Worm (Caenorhabditis elegans) whole organism, young adult: ENCODE results near the gene npr-31.
A peak's percentile ranks its signal among the peaks of the same experiment; 100 is the strongest.

Source experiments
- B0336.3 ChIP-seq: fragments of 200-800 bp; sonication (Bioruptor generic); IDR thresholded peaks from 2 replicates; pipeline ENCODE4 v1.3.6; 2022; ENCODE audit warnings: missing genetic modification characterization, missing compliant biosample characterization
- F10E7.11 ChIP-seq: sonication (generic microtip); optimal IDR thresholded peaks from 2 replicates; lab custom pipeline; 2017; ENCODE audit warnings: mild to moderate bottlenecking, missing genetic modification characterization, moderate library complexity, missing compliant biosample characterization
- F23B12.7 ChIP-seq: sonication (generic microtip); optimal IDR thresholded peaks from 2 replicates; lab custom pipeline; 2017; ENCODE audit warnings: missing genetic modification characterization, mild to moderate bottlenecking, missing compliant biosample characterization, antibody characterized with exemption, moderate library complexity; ENCODE audit not compliant: insufficient read depth
- F37B4.10 ChIP-seq: fragments of 200-800 bp; sonication (Bioruptor generic); IDR thresholded peaks from 2 replicates; pipeline ENCODE4 v1.3.6; 2022; ENCODE audit warnings: missing genetic modification characterization, missing compliant biosample characterization
- F39B2.1 ChIP-seq: fragments of 200-800 bp; sonication (Bioruptor generic); IDR thresholded peaks from 2 replicates; pipeline ENCODE4 v1.3.6; 2022; ENCODE audit warnings: missing genetic modification reagents, missing genetic modification characterization, missing compliant biosample characterization
- F52B5.7 ChIP-seq: sonication (generic microtip); optimal IDR thresholded peaks from 2 replicates; lab custom pipeline; 2016; ENCODE audit warnings: mild to moderate bottlenecking, missing genetic modification characterization, missing compliant biosample characterization
- K11D2.4 ChIP-seq: fragments of 200-800 bp; sonication (Bioruptor generic); IDR thresholded peaks from 2 replicates; pipeline ENCODE4 v1.3.6; 2022; ENCODE audit warnings: missing genetic modification reagents, missing genetic modification characterization, missing compliant biosample characterization
- Y53F4B.3 ChIP-seq: fragments of 200-800 bp; sonication (Bioruptor generic); IDR thresholded peaks from 2 replicates; pipeline ENCODE4 v1.3.6; 2022; ENCODE audit warnings: missing genetic modification reagents, missing genetic modification characterization, missing compliant biosample characterization
- ama-1 ChIP-seq, 3 experiments: fragments of 150-350 bp in 1 of 3; sonication (generic microtip) in 2 of 3; optimal IDR thresholded peaks; 2 replicates each; lab custom pipeline; 2014 to 2018; ENCODE audit warnings: missing biosample characterization in 2 of 3, missing genetic modification characterization in 2 of 3, missing genetic modification reagents in 2 of 3
- attf-3 ChIP-seq: fragments of 200-800 bp; sonication (Bioruptor generic); conservative IDR thresholded peaks from 2 replicates; pipeline ENCODE4 v1.3.6; 2022; ENCODE audit warnings: missing genetic modification reagents, missing genetic modification characterization, missing compliant biosample characterization
- attf-6 ChIP-seq: fragments of 200-800 bp; sonication (Bioruptor generic); IDR thresholded peaks from 2 replicates; pipeline ENCODE4 v1.3.6; 2022; ENCODE audit warnings: missing genetic modification reagents, missing genetic modification characterization, missing compliant biosample characterization
- ccch-3 ChIP-seq: fragments of 200-800 bp; sonication (Bioruptor generic); optimal IDR thresholded peaks from 2 replicates; lab custom pipeline; 2018; ENCODE audit warnings: mild to moderate bottlenecking, missing genetic modification characterization, missing compliant biosample characterization
- ceh-100 ChIP-seq: fragments of 200-800 bp; sonication (Bioruptor generic); IDR thresholded peaks from 2 replicates; pipeline ENCODE4 v1.3.6; 2022; ENCODE audit warnings: missing genetic modification reagents, missing genetic modification characterization, missing compliant biosample characterization
- chd-7 ChIP-seq: sonication (generic microtip); optimal IDR thresholded peaks from 2 replicates; lab custom pipeline; 2016; ENCODE audit warnings: mild to moderate bottlenecking, missing genetic modification characterization, moderate library complexity, missing compliant biosample characterization
- dpl-1 ChIP-seq: fragments of 150-350 bp; optimal IDR thresholded peaks from 2 replicates; lab custom pipeline; 2014; ENCODE audit warnings: missing biosample characterization, missing genetic modification reagents, missing genetic modification characterization
- efl-1 ChIP-seq: fragments of 150-350 bp; optimal IDR thresholded peaks from 2 replicates; lab custom pipeline; 2014; ENCODE audit warnings: missing biosample characterization, missing genetic modification reagents, missing genetic modification characterization
- him-1 ChIP-seq: sonication (generic microtip); optimal IDR thresholded peaks from 2 replicates; lab custom pipeline; 2016; ENCODE audit warnings: missing genotype, missing genetic modification reagents, missing genetic modification characterization, missing compliant biosample characterization
- hmg-20 ChIP-seq: fragments of 200-800 bp; sonication (Bioruptor generic); IDR thresholded peaks from 2 replicates; pipeline ENCODE4 v1.3.6; 2022; ENCODE audit warnings: missing genetic modification reagents, missing genetic modification characterization, missing compliant biosample characterization
- lag-1 ChIP-seq: fragments of 200-800 bp; sonication (Bioruptor generic); IDR thresholded peaks from 2 replicates; pipeline ENCODE4 v1.3.6; 2022; ENCODE audit warnings: missing genetic modification reagents, missing genetic modification characterization, missing compliant biosample characterization
- lin-35 ChIP-seq, 3 experiments: fragments of 150-350 bp in 2 of 3; sonication (generic microtip) in 1 of 3; optimal IDR thresholded peaks; 2 replicates each; lab custom pipeline; 2014 to 2018; ENCODE audit warnings: missing biosample characterization in 3 of 3, missing genetic modification characterization in 3 of 3, missing genetic modification reagents in 3 of 3
- lin-40 ChIP-seq: sonication (generic microtip); optimal IDR thresholded peaks from 2 replicates; lab custom pipeline; 2016; ENCODE audit warnings: missing genetic modification characterization, mild to moderate bottlenecking, missing compliant biosample characterization, missing genotype, missing genetic modification reagents
- lir-1 ChIP-seq: fragments of 200-800 bp; sonication (Bioruptor generic); conservative IDR thresholded peaks from 2 replicates; pipeline ENCODE4 v1.3.6; 2022; ENCODE audit warnings: missing genetic modification reagents, missing genetic modification characterization, missing compliant biosample characterization
- lsl-1 ChIP-seq: fragments of 200-800 bp; sonication (Bioruptor generic); optimal IDR thresholded peaks from 2 replicates; lab custom pipeline; 2018; ENCODE audit warnings: mild to moderate bottlenecking, missing genetic modification characterization, moderate library complexity, missing compliant biosample characterization
- madf-10 ChIP-seq: sonication (generic microtip); optimal IDR thresholded peaks from 2 replicates; lab custom pipeline; 2016; ENCODE audit warnings: mild to moderate bottlenecking, missing genetic modification characterization, missing compliant biosample characterization
- mcd-1 ChIP-seq: fragments of 200-800 bp; sonication (Bioruptor generic); IDR thresholded peaks from 2 replicates; pipeline ENCODE4 v1.3.6; 2022; ENCODE audit warnings: missing genetic modification reagents, missing genetic modification characterization, missing compliant biosample characterization
- mxl-1 ChIP-seq: sonication (generic microtip); optimal IDR thresholded peaks from 2 replicates; lab custom pipeline; 2016; ENCODE audit warnings: missing genetic modification characterization, missing compliant biosample characterization
- nfya-2 ChIP-seq: fragments of 200-800 bp; sonication (Bioruptor generic); IDR thresholded peaks from 2 replicates; pipeline ENCODE4 v1.3.6; 2022; ENCODE audit warnings: missing genetic modification reagents, missing genetic modification characterization, missing compliant biosample characterization
- nhr-179 ChIP-seq: sonication (generic microtip); optimal IDR thresholded peaks from 2 replicates; lab custom pipeline; 2016; ENCODE audit warnings: mild to moderate bottlenecking, missing genetic modification characterization, missing compliant biosample characterization
- nhr-80 ChIP-seq: sonication (generic microtip); optimal IDR thresholded peaks from 2 replicates; lab custom pipeline; 2016; ENCODE audit warnings: missing genetic modification characterization, missing compliant biosample characterization
- pbrm-1 ChIP-seq: fragments of 200-800 bp; sonication (Bioruptor generic); IDR thresholded peaks from 2 replicates; pipeline ENCODE4 v1.3.6; 2022; ENCODE audit warnings: missing genetic modification reagents, missing genetic modification characterization, missing compliant biosample characterization
- pha-4 ChIP-seq: fragments of 150-350 bp; sonication (generic microtip); optimal IDR thresholded peaks from 2 replicates; lab custom pipeline; 2014; ENCODE audit warnings: missing biosample characterization, missing genetic modification reagents, missing genetic modification characterization
- rcor-1 ChIP-seq: fragments of 200-800 bp; sonication (Bioruptor generic); IDR thresholded peaks from 2 replicates; pipeline ENCODE4 v1.3.6; 2022; ENCODE audit warnings: missing genetic modification reagents, missing genetic modification characterization, missing compliant biosample characterization
- snpc-1.1 ChIP-seq: sonication (generic microtip); optimal IDR thresholded peaks from 2 replicates; lab custom pipeline; 2017; ENCODE audit warnings: missing genetic modification characterization, mild to moderate bottlenecking, missing compliant biosample characterization, antibody characterized with exemption, moderate library complexity, missing genotype, missing genetic modification reagents; ENCODE audit not compliant: insufficient read depth
- snpc-1.3 ChIP-seq: sonication (generic microtip); optimal IDR thresholded peaks from 2 replicates; lab custom pipeline; 2017; ENCODE audit warnings: missing genetic modification characterization, mild to moderate bottlenecking, missing compliant biosample characterization, antibody characterized with exemption, moderate library complexity, missing genotype, missing genetic modification reagents; ENCODE audit not compliant: insufficient read depth
- snpc-4 ChIP-seq, 5 experiments: fragments of 150-350 bp in 1 of 5; sonication (generic microtip) in 4 of 5; optimal IDR thresholded peaks; 2 replicates each; lab custom pipeline; 2014 to 2018; ENCODE audit warnings: missing genetic modification characterization in 5 of 5, missing biosample characterization in 3 of 5, antibody characterized with exemption in 2 of 5, mild to moderate bottlenecking in 2 of 5, missing compliant biosample characterization in 2 of 5, missing genotype in 2 of 5, moderate library complexity in 2 of 5, missing genetic modification reagents in 1 of 5
- sptf-2 ChIP-seq: fragments of 200-800 bp; sonication (Bioruptor generic); optimal IDR thresholded peaks from 2 replicates; lab custom pipeline; 2018; ENCODE audit warnings: mild to moderate bottlenecking, missing genetic modification characterization, missing compliant biosample characterization
- tlf-1 ChIP-seq: fragments of 200-800 bp; sonication (Bioruptor generic); optimal IDR thresholded peaks from 2 replicates; lab custom pipeline; 2018; ENCODE audit warnings: mild to moderate bottlenecking, missing genetic modification characterization, missing compliant biosample characterization
- unc-130 ChIP-seq: sonication (generic microtip); optimal IDR thresholded peaks from 2 replicates; lab custom pipeline; 2016; ENCODE audit warnings: missing genetic modification reagents, missing genetic modification characterization, missing compliant biosample characterization
- unc-62 ChIP-seq: fragments of 150-350 bp; optimal IDR thresholded peaks from 2 replicates; lab custom pipeline; 2014; ENCODE audit warnings: missing biosample characterization, missing genetic modification reagents, missing genetic modification characterization
- xnd-1 ChIP-seq: sonication (generic microtip); optimal IDR thresholded peaks from 2 replicates; lab custom pipeline; 2016; ENCODE audit warnings: missing genotype, missing genetic modification reagents, missing genetic modification characterization, missing compliant biosample characterization
- zim-3 ChIP-seq: sonication (generic microtip); optimal IDR thresholded peaks from 2 replicates; lab custom pipeline; 2017; ENCODE audit warnings: mild to moderate bottlenecking, missing genetic modification characterization, moderate library complexity, missing compliant biosample characterization
- ztf-18 ChIP-seq: sonication (generic microtip); optimal IDR thresholded peaks from 2 replicates; lab custom pipeline; 2016; ENCODE audit warnings: missing genotype, mild to moderate bottlenecking, missing genetic modification characterization, missing compliant biosample characterization
- ztf-28 ChIP-seq: fragments of 200-800 bp; sonication (Bioruptor generic); IDR thresholded peaks from 2 replicates; pipeline ENCODE4 v1.3.6; 2022; ENCODE audit warnings: missing genetic modification reagents, missing genetic modification characterization, missing compliant biosample characterization
- ztf-6 ChIP-seq: fragments of 200-800 bp; sonication (Bioruptor generic); IDR thresholded peaks from 2 replicates; pipeline ENCODE4 v1.3.6; 2022; ENCODE audit warnings: missing genetic modification reagents, missing genetic modification characterization, missing compliant biosample characterization

The npr-31 gene

ce11 chrII:7111012-7111656 lies 33.3 kb upstream of the npr-31 start:
- TF ChIP-seq lag-1 (GFP tag; lab: Robert Waterston, UW) (no peak), snpc-1.1 (tag; lab: Kevin White, UChicago) (no peak), lin-40 (tag; lab: Kevin White, UChicago) (no peak), ama-1 (optimal IDR thresholded peaks at IDR 0.05; lab: Kevin White, UChicago) (no peak), ama-1 (GFP tag; optimal IDR thresholded peaks at IDR 0.05; lab: Kevin White, UChicago) (no peak), efl-1 (GFP tag; lab: Kevin White, UChicago) (no peak), F10E7.11 (tag; lab: Kevin White, UChicago) (peak; percentile 21), unc-130 (GFP tag; lab: Kevin White, UChicago) (no peak), xnd-1 (tag; lab: Kevin White, UChicago) (no peak)

- TF ChIP-seq lsl-1 (GFP tag; lab: Kevin White, UChicago), result peak; percentile 74
- no peak for TF ChIP-seq rcor-1 (GFP tag; lab: Robert Waterston, UW)
- TF ChIP-seq lin-35 (GFP tag; optimal IDR thresholded peaks at IDR 0.05; lab: Kevin White, UChicago), result peak in 1 of 3 experiments; percentile 50
- no peak for TF ChIP-seq lin-40 (tag; lab: Kevin White, UChicago)
- TF ChIP-seq nhr-179, result no peak
- no peak for TF ChIP-seq F39B2.1 (GFP tag; lab: Robert Waterston, UW)
- TF ChIP-seq ceh-100 (GFP tag; lab: Robert Waterston, UW), result no peak
- peak; percentile 65 for TF ChIP-seq attf-3 (GFP tag; lab: Robert Waterston, UW)
- TF ChIP-seq ztf-6 (GFP tag; lab: Robert Waterston, UW), result no peak
- TF ChIP-seq nhr-80 (tag; lab: Kevin White, UChicago), result no peak
- TF ChIP-seq hmg-20 (GFP tag; lab: Robert Waterston, UW), result no peak
- no peak for TF ChIP-seq mxl-1 (tag; lab: Kevin White, UChicago)
- TF ChIP-seq ama-1 (optimal IDR thresholded peaks at IDR 0.05; lab: Kevin White, UChicago), result no peak
- no peak for TF ChIP-seq ama-1 (GFP tag; optimal IDR thresholded peaks at IDR 0.05; lab: Kevin White, UChicago)
- TF ChIP-seq pbrm-1 (GFP tag; lab: Robert Waterston, UW), result no peak
- TF ChIP-seq Y53F4B.3, result no peak
- no peak for TF ChIP-seq K11D2.4 (GFP tag; lab: Robert Waterston, UW)
- TF ChIP-seq F23B12.7 (tag; lab: Kevin White, UChicago), result peak; percentile 23
- TF ChIP-seq F37B4.10 (GFP tag; lab: Robert Waterston, UW), result no peak
- TF ChIP-seq snpc-4 (GFP tag; optimal IDR thresholded peaks at IDR 0.05; lab: Kevin White, UChicago), result no peak
- TF ChIP-seq snpc-4 (tag; optimal IDR thresholded peaks at IDR 0.05; lab: Kevin White, UChicago), result no peak
- TF ChIP-seq lir-1 (GFP tag; lab: Robert Waterston, UW), result no peak
- TF ChIP-seq F52B5.7, result no peak
- TF ChIP-seq unc-130 (GFP tag; lab: Kevin White, UChicago), result no peak
- TF ChIP-seq madf-10 (tag; lab: Kevin White, UChicago), result no peak
- TF ChIP-seq ccch-3 (GFP tag; lab: Kevin White, UChicago), result no peak
- no peak for TF ChIP-seq zim-3 (tag; lab: Kevin White, UChicago)
- peak; percentile 23 for TF ChIP-seq him-1 (tag; lab: Kevin White, UChicago)
- TF ChIP-seq, all 124 proteins: peak for 5
Observed at ce11 chrII:7111657-7112049, 32.8 kb upstream of the npr-31 start, which contains the start of gene F10E7.5. Gene F10E7.5 (plus strand): TSS chrII:7111978.

ce11 chrII:7112780-7113179 lies 31.6 kb upstream of the npr-31 start, which contains the start of gene F10E7.6:
Gene F10E7.6 (plus strand): TSS chrII:7113080.
- TF ChIP-seq pha-4 (tag; lab: Kevin White, UChicago) (no peak), mcd-1 (GFP tag; lab: Robert Waterston, UW) (no peak), nfya-2 (no peak), ztf-18 (tag; lab: Kevin White, UChicago) (no peak), attf-6 (GFP tag; lab: Robert Waterston, UW) (no peak), tlf-1 (GFP tag; lab: Kevin White, UChicago) (no peak), ztf-28 (GFP tag; lab: Robert Waterston, UW) (no peak), unc-62 (GFP tag; lab: Kevin White, UChicago) (no peak), chd-7 (tag; lab: Kevin White, UChicago) (no peak), B0336.3 (GFP tag; lab: Robert Waterston, UW) (no peak), snpc-1.3 (no peak), F37B4.10 (GFP tag; lab: Robert Waterston, UW) (no peak), lin-40 (tag; lab: Kevin White, UChicago) (no peak), dpl-1 (GFP tag; lab: Kevin White, UChicago) (no peak), sptf-2 (GFP tag; lab: Kevin White, UChicago) (no peak)
